Fruit fly (Drosophila melanogaster): ENCODE data around the gene CG15155.

CG15155 gene

dm6 chr2L:18122231-18122551 is 32.5 kb upstream of the CG15155 start:
- TF ChIP-seq Vsx2 (GFP tag; optimal IDR thresholded peaks at IDR 0.05; ENCODE audit: partially characterized antibody) (no peak), OdsH (GFP tag; optimal IDR thresholded peaks at IDR 0.05) (no peak), fru (GFP tag; optimal IDR thresholded peaks at IDR 0.05) (no peak), Dif (GFP tag; optimal IDR thresholded peaks at IDR 0.05; ENCODE audit: partially characterized antibody) (no peak), dsf (GFP tag; optimal IDR thresholded peaks at IDR 0.05; ENCODE audit: borderline replicate concordance) (no peak), dmrt93B (GFP tag; optimal IDR thresholded peaks at IDR 0.05) (peak; percentile 28), Mio (GFP tag; optimal IDR thresholded peaks at IDR 0.05) (no peak), sage (GFP tag; optimal IDR thresholded peaks at IDR 0.05) (peak; percentile 9), Sp1 (GFP tag; optimal IDR thresholded peaks at IDR 0.05) (peak; percentile 1), Jra (GFP tag; optimal IDR thresholded peaks at IDR 0.05) (no peak), psq (GFP tag; optimal IDR thresholded peaks at IDR 0.05) (peak; percentile 17), sv (GFP tag; optimal IDR thresholded peaks at IDR 0.05) (no peak), rgr (GFP tag; optimal IDR thresholded peaks at IDR 0.05) (peak; percentile 10), Hnf4 (GFP tag; optimal IDR thresholded peaks at IDR 0.05) (no peak), HLH106 (tag; optimal IDR thresholded peaks at IDR 0.05) (peak; percentile 46)

dm6 chr2L:18122920-18123319 is 31.7 kb upstream of the CG15155 start:
- TF ChIP-seq Rel (GFP tag; optimal IDR thresholded peaks at IDR 0.05): no peak
- TF ChIP-seq Rel (tag; optimal IDR thresholded peaks at IDR 0.05): peak; percentile 95
- TF ChIP-seq foxo (GFP tag; optimal IDR thresholded peaks at IDR 0.05): no peak

- TF ChIP-seq rgr (GFP tag; optimal IDR thresholded peaks at IDR 0.05): no peak
- TF ChIP-seq N (GFP tag; optimal IDR thresholded peaks at IDR 0.05): no peak
- no peak for TF ChIP-seq pan (optimal IDR thresholded peaks at IDR 0.05)
- TF ChIP-seq brk (GFP tag; optimal IDR thresholded peaks at IDR 0.05): no peak
- no peak for TF ChIP-seq Vsx2 (GFP tag; optimal IDR thresholded peaks at IDR 0.05; ENCODE audit: partially characterized antibody)
- no peak for TF ChIP-seq HLH106 (tag; optimal IDR thresholded peaks at IDR 0.05)
Observed at dm6 chr2L:18125649-18126048, 29.0 kb upstream of the CG15155 start, which contains the start of gene Grl36b. Grl36b (minus strand) TSS chr2L:18125749.

- no peak for TF ChIP-seq CG9705 (GFP tag; optimal IDR thresholded peaks at IDR 0.05)
- TF ChIP-seq Sp1 (GFP tag; optimal IDR thresholded peaks at IDR 0.05): no peak
- no peak for TF ChIP-seq sage (GFP tag; optimal IDR thresholded peaks at IDR 0.05)
- TF ChIP-seq psq (GFP tag; optimal IDR thresholded peaks at IDR 0.05): no peak
- no peak for TF ChIP-seq N (GFP tag; optimal IDR thresholded peaks at IDR 0.05)
- no peak for TF ChIP-seq foxo (GFP tag; optimal IDR thresholded peaks at IDR 0.05)
- TF ChIP-seq sv (GFP tag; optimal IDR thresholded peaks at IDR 0.05): no peak
- TF ChIP-seq jim (GFP tag; optimal IDR thresholded peaks at IDR 0.05): no peak
- TF ChIP-seq woc (GFP tag; optimal IDR thresholded peaks at IDR 0.05): no peak
Observed at dm6 chr2L:18134615-18135014, 20.0 kb upstream of the CG15155 start.

- TF ChIP-seq sage (GFP tag; optimal IDR thresholded peaks at IDR 0.05): no peak
- TF ChIP-seq sv (GFP tag; optimal IDR thresholded peaks at IDR 0.05): peak; percentile 2
Observed at dm6 chr2L:18136427-18136857, 18.2 kb upstream of the CG15155 start.

dm6 chr2L:18137591-18138247 is 16.9 kb upstream of the CG15155 start, which contains the start of gene kel:
kel (minus strand) TSS chr2L:18138083.
- TF ChIP-seq psq (GFP tag; optimal IDR thresholded peaks at IDR 0.05) (peak; percentile 1), dl (GFP tag; optimal IDR thresholded peaks at IDR 0.05; ENCODE audit: insufficient read depth in 1 of 2, partially characterized antibody in 2 of 2) (no peak), OdsH (GFP tag; optimal IDR thresholded peaks at IDR 0.05) (peak; percentile 16), foxo (GFP tag; optimal IDR thresholded peaks at IDR 0.05) (peak in 1 of 2 experiments; percentile 20), Rel (GFP tag; optimal IDR thresholded peaks at IDR 0.05) (no peak), Rel (tag; optimal IDR thresholded peaks at IDR 0.05) (peak; percentile 30), Jra (GFP tag; optimal IDR thresholded peaks at IDR 0.05) (no peak), Dif (GFP tag; optimal IDR thresholded peaks at IDR 0.05; ENCODE audit: partially characterized antibody) (peak; percentile 19), HLH106 (tag; optimal IDR thresholded peaks at IDR 0.05) (peak; percentile 17), br (GFP tag; optimal IDR thresholded peaks at IDR 0.05) (peak; percentile 41), brk (GFP tag; optimal IDR thresholded peaks at IDR 0.05) (no peak), Myc (optimal IDR thresholded peaks at IDR 0.05) (no peak), rgr (GFP tag; optimal IDR thresholded peaks at IDR 0.05) (peak; percentile 61), Sp1 (GFP tag; optimal IDR thresholded peaks at IDR 0.05) (peak; percentile 58), woc (GFP tag; optimal IDR thresholded peaks at IDR 0.05) (peak; percentile 49), Hr83 (GFP tag; optimal IDR thresholded peaks at IDR 0.05; ENCODE audit: poor library complexity, severe bottlenecking) (peak; percentile 84), Dfd (GFP tag; optimal IDR thresholded peaks at IDR 0.05) (peak; percentile 60), fru (GFP tag; optimal IDR thresholded peaks at IDR 0.05) (peak; percentile 33), h (GFP tag; optimal IDR thresholded peaks at IDR 0.05) (peak; percentile 43)
